Worm (Caenorhabditis elegans) whole organism, late embryonic: Measurements from ENCODE around the gene T05A8.8.
A peak's percentile ranks its signal among the peaks of the same experiment; 100 is the strongest.

ENCODE experiments used
- C08G9.2 ChIP-seq: sonication (generic microtip); optimal IDR thresholded peaks from 2 replicates; lab custom pipeline; 2016; ENCODE audit warnings: mild to moderate bottlenecking, missing genetic modification characterization, moderate library complexity, missing compliant biosample characterization
- F13H6.1 ChIP-seq: sonication (generic microtip); optimal IDR thresholded peaks from 2 replicates; lab custom pipeline; 2016; ENCODE audit warnings: missing genetic modification characterization, missing compliant biosample characterization
- K02D7.2 ChIP-seq: sonication (generic microtip); optimal IDR thresholded peaks from 2 replicates; lab custom pipeline; 2017; ENCODE audit warnings: mild to moderate bottlenecking, missing genetic modification characterization, missing compliant biosample characterization
- T23F11.4 ChIP-seq: fragments of 200-800 bp; sonication (Bioruptor generic); optimal IDR thresholded peaks from 2 replicates; lab custom pipeline; 2018; ENCODE audit warnings: mild to moderate bottlenecking, missing genetic modification characterization, missing compliant biosample characterization
- Y22D7AL.16 ChIP-seq: sonication (generic microtip); optimal IDR thresholded peaks from 2 replicates; lab custom pipeline; 2016; ENCODE audit warnings: missing genetic modification characterization, missing compliant biosample characterization
- ahr-1 ChIP-seq: sonication (generic microtip); optimal IDR thresholded peaks from 2 replicates; lab custom pipeline; 2016; ENCODE audit warnings: missing genetic modification characterization, missing compliant biosample characterization
- ceh-14 ChIP-seq: sonication (generic microtip); optimal IDR thresholded peaks from 2 replicates; lab custom pipeline; 2016; ENCODE audit warnings: missing genotype, missing genetic modification characterization, missing compliant biosample characterization
- ceh-2 ChIP-seq: sonication (generic microtip); optimal IDR thresholded peaks from 2 replicates; lab custom pipeline; 2016; ENCODE audit warnings: missing genotype, missing genetic modification characterization, missing compliant biosample characterization
- ceh-24 ChIP-seq: sonication (generic microtip); optimal IDR thresholded peaks from 2 replicates; lab custom pipeline; 2016; ENCODE audit warnings: mild to moderate bottlenecking, missing genetic modification characterization, missing compliant biosample characterization
- ceh-34 ChIP-seq: sonication (generic microtip); optimal IDR thresholded peaks from 2 replicates; lab custom pipeline; 2016; ENCODE audit warnings: mild to moderate bottlenecking, missing genetic modification characterization, missing compliant biosample characterization
- ceh-45 ChIP-seq: fragments of 200-800 bp; sonication (Bioruptor generic); IDR thresholded peaks from 2 replicates; pipeline ENCODE4 v1.3.6; 2022; ENCODE audit warnings: missing genetic modification reagents, missing genetic modification characterization, missing compliant biosample characterization
- ceh-9 ChIP-seq: sonication (generic microtip); optimal IDR thresholded peaks from 2 replicates; lab custom pipeline; 2016; ENCODE audit warnings: mild to moderate bottlenecking, missing genetic modification characterization, inconsistent platforms, missing compliant biosample characterization
- dmd-4 ChIP-seq: sonication (generic microtip); optimal IDR thresholded peaks from 2 replicates; lab custom pipeline; 2016; ENCODE audit warnings: borderline replicate concordance, missing genetic modification characterization, missing compliant biosample characterization
- elt-2 ChIP-seq: sonication (generic microtip); optimal IDR thresholded peaks from 2 replicates; lab custom pipeline; 2016; ENCODE audit warnings: missing genetic modification reagents, missing genetic modification characterization, missing compliant biosample characterization
- ets-4 ChIP-seq: sonication (generic microtip); optimal IDR thresholded peaks from 2 replicates; lab custom pipeline; 2016; ENCODE audit warnings: missing genetic modification characterization, missing compliant biosample characterization
- eyg-1 ChIP-seq: sonication (generic microtip); optimal IDR thresholded peaks from 2 replicates; lab custom pipeline; 2016; ENCODE audit warnings: missing genotype, missing genetic modification characterization, missing compliant biosample characterization
- gmeb-2 ChIP-seq: sonication (generic microtip); optimal IDR thresholded peaks from 2 replicates; lab custom pipeline; 2016; ENCODE audit warnings: missing genetic modification characterization, inconsistent platforms, missing compliant biosample characterization
- hlh-13 ChIP-seq: fragments of 200-800 bp; sonication (Bioruptor generic); optimal IDR thresholded peaks from 2 replicates; lab custom pipeline; 2018; ENCODE audit warnings: mild to moderate bottlenecking, missing genetic modification characterization, missing compliant biosample characterization
- hlh-30 ChIP-seq: sonication (generic microtip); optimal IDR thresholded peaks from 2 replicates; lab custom pipeline; 2017; ENCODE audit warnings: antibody characterized with exemption, missing genetic modification characterization, missing compliant biosample characterization; ENCODE audit not compliant: insufficient read depth
- hlh-6 ChIP-seq: sonication (generic microtip); optimal IDR thresholded peaks from 2 replicates; lab custom pipeline; 2016; ENCODE audit warnings: missing genotype, missing genetic modification characterization, missing compliant biosample characterization
- madf-2 ChIP-seq: sonication (generic microtip); optimal IDR thresholded peaks from 2 replicates; lab custom pipeline; 2017; ENCODE audit warnings: missing genetic modification characterization, missing compliant biosample characterization
- nfya-1 ChIP-seq: sonication (generic microtip); optimal IDR thresholded peaks from 2 replicates; lab custom pipeline; 2017; ENCODE audit warnings: missing genetic modification characterization, mild to moderate bottlenecking, missing compliant biosample characterization, antibody characterized with exemption, moderate library complexity
- npax-4 ChIP-seq: sonication (generic microtip); optimal IDR thresholded peaks from 2 replicates; lab custom pipeline; 2016; ENCODE audit warnings: missing genetic modification characterization, missing compliant biosample characterization
- pag-3 ChIP-seq: sonication (generic microtip); optimal IDR thresholded peaks from 2 replicates; lab custom pipeline; 2016; ENCODE audit warnings: missing compliant biosample characterization, missing genetic modification characterization, borderline replicate concordance
- pax-1 ChIP-seq: fragments of 150-350 bp; optimal IDR thresholded peaks from 2 replicates; lab custom pipeline; 2014; ENCODE audit warnings: missing biosample characterization, missing genetic modification characterization
- pha-4 ChIP-seq: fragments of 150-350 bp; optimal IDR thresholded peaks from 2 replicates; lab custom pipeline; 2018; ENCODE audit warnings: missing biosample characterization, missing genetic modification reagents, missing genetic modification characterization
- pros-1 ChIP-seq: fragments of 150-350 bp; optimal IDR thresholded peaks from 2 replicates; lab custom pipeline; 2014; ENCODE audit warnings: missing biosample characterization, missing genetic modification reagents, missing genetic modification characterization
- ref-2 ChIP-seq: sonication (generic microtip); optimal IDR thresholded peaks from 2 replicates; lab custom pipeline; 2016; ENCODE audit warnings: missing genetic modification characterization, missing compliant biosample characterization
- rnt-1 ChIP-seq: sonication (generic microtip); optimal IDR thresholded peaks from 2 replicates; lab custom pipeline; 2016; ENCODE audit warnings: missing genetic modification characterization, missing compliant biosample characterization
- sox-4 ChIP-seq: sonication (generic microtip); optimal IDR thresholded peaks from 2 replicates; lab custom pipeline; 2017; ENCODE audit warnings: mild to moderate bottlenecking, missing genetic modification characterization, inconsistent platforms, missing compliant biosample characterization
- syd-9 ChIP-seq: sonication (generic microtip); optimal IDR thresholded peaks from 2 replicates; lab custom pipeline; 2016; ENCODE audit warnings: mild to moderate bottlenecking, missing genetic modification characterization, moderate library complexity, missing compliant biosample characterization
- tbx-2 ChIP-seq: sonication (generic microtip); optimal IDR thresholded peaks from 2 replicates; lab custom pipeline; 2016; ENCODE audit warnings: missing genetic modification characterization, missing compliant biosample characterization
- ttx-3 ChIP-seq: sonication (generic microtip); optimal IDR thresholded peaks from 2 replicates; lab custom pipeline; 2016; ENCODE audit warnings: missing genetic modification reagents, missing genetic modification characterization, missing compliant biosample characterization
- unc-42 ChIP-seq: sonication (generic microtip); optimal IDR thresholded peaks from 2 replicates; lab custom pipeline; 2016; ENCODE audit warnings: missing genotype, missing genetic modification characterization, missing compliant biosample characterization
- unc-86 ChIP-seq: sonication (generic microtip); optimal IDR thresholded peaks from 2 replicates; lab custom pipeline; 2016; ENCODE audit warnings: missing genetic modification characterization, missing compliant biosample characterization
- zip-5 ChIP-seq: sonication (generic microtip); optimal IDR thresholded peaks from 2 replicates; lab custom pipeline; 2016; ENCODE audit warnings: missing genetic modification characterization, missing compliant biosample characterization

Gene T05A8.8

ce11 chrII:2735644-2736043 lies 834 bp upstream of the T05A8.8 start:
- TF ChIP-seq elt-2 (no peak), ceh-2 (no peak), pha-4 (tag; lab: Kevin White, UChicago) (no peak), ttx-3 (tag; lab: Kevin White, UChicago) (no peak), madf-2 (tag; lab: Kevin White, UChicago) (no peak), ets-4 (tag; lab: Kevin White, UChicago) (no peak), unc-42 (no peak), tbx-2 (tag; lab: Kevin White, UChicago) (no peak), T23F11.4 (GFP tag; lab: Kevin White, UChicago) (no peak), pag-3 (tag; lab: Kevin White, UChicago) (no peak), eyg-1 (tag; lab: Kevin White, UChicago) (no peak), ceh-24 (no peak), hlh-13 (GFP tag; lab: Kevin White, UChicago) (no peak), npax-4 (tag; lab: Kevin White, UChicago) (no peak), pax-1 (tag; lab: Kevin White, UChicago) (no peak), F13H6.1 (tag; lab: Kevin White, UChicago) (no peak), nfya-1 (no peak), ceh-14 (tag; lab: Kevin White, UChicago) (no peak)
- TF ChIP-seq, all 69 proteins: peak for 0

ce11 chrII:2736938-2737337 lies 460 bp downstream of the T05A8.8 start:
- no peak for TF ChIP-seq ceh-45 (GFP tag; lab: Robert Waterston, UW)
- TF ChIP-seq ref-2 (tag; lab: Kevin White, UChicago): peak; percentile 4
- peak; percentile 37 for TF ChIP-seq hlh-6 (tag; lab: Kevin White, UChicago)
- peak; percentile 9 for TF ChIP-seq dmd-4 (tag; lab: Kevin White, UChicago)

- TF ChIP-seq madf-2 (tag; lab: Kevin White, UChicago) (no peak), K02D7.2 (tag; lab: Kevin White, UChicago) (no peak), sox-4 (tag; lab: Kevin White, UChicago) (no peak), rnt-1 (tag; lab: Kevin White, UChicago) (no peak), eyg-1 (tag; lab: Kevin White, UChicago) (no peak), Y22D7AL.16 (tag; lab: Kevin White, UChicago) (no peak), ceh-34 (tag; lab: Kevin White, UChicago) (no peak), zip-5 (tag; lab: Kevin White, UChicago) (no peak), pros-1 (tag; lab: Kevin White, UChicago) (no peak), syd-9 (tag; lab: Kevin White, UChicago) (no peak)
Observed at ce11 chrII:2739619-2740018, 3.1 kb downstream of the T05A8.8 start, which contains the start of gene T05A8.6. TSS of gene T05A8.6 (minus strand) at chrII:2739719.

ce11 chrII:2741405-2741804 lies 4.9 kb downstream of the T05A8.8 start:
- no peak for TF ChIP-seq gmeb-2 (tag; lab: Kevin White, UChicago)
- TF ChIP-seq unc-86 (tag; lab: Kevin White, UChicago): no peak
- TF ChIP-seq ceh-14 (tag; lab: Kevin White, UChicago): no peak
- TF ChIP-seq zip-5 (tag; lab: Kevin White, UChicago): no peak
- no peak for TF ChIP-seq ahr-1
- TF ChIP-seq ceh-9 (tag; lab: Kevin White, UChicago): no peak
- no peak for TF ChIP-seq hlh-30
- no peak for TF ChIP-seq C08G9.2 (tag; lab: Kevin White, UChicago)
